Fruit fly (Drosophila melanogaster) whole organism, adult: ENCODE data around the gene CG31635.
A peak's percentile ranks its signal among the peaks of the same experiment; 100 is the strongest.

ENCODE experiments used
- CG1620 ChIP-seq: fragments of 200-800 bp; sonication (Bioruptor generic); optimal IDR thresholded peaks from 2 replicates; lab custom pipeline; 2016; ENCODE audit warnings: missing biosample characterization, missing genetic modification characterization
- CG5204 ChIP-seq: fragments of 200-800 bp; sonication (Bioruptor generic); optimal IDR thresholded peaks from 2 replicates; lab custom pipeline; 2016; ENCODE audit warnings: missing biosample characterization, missing genetic modification characterization
- CG7045 ChIP-seq: fragments of 200-800 bp; sonication (Bioruptor generic); optimal IDR thresholded peaks from 2 replicates; lab custom pipeline; 2017; ENCODE audit warnings: missing biosample characterization, mild to moderate bottlenecking, missing genetic modification characterization
- Clk ChIP-seq: fragments of 200-800 bp; sonication (Bioruptor generic); optimal IDR thresholded peaks from 2 replicates; lab custom pipeline; 2017; ENCODE audit warnings: missing biosample characterization, missing genetic modification characterization
- bab1 ChIP-seq: fragments of 200-800 bp; sonication (Bioruptor generic); optimal IDR thresholded peaks from 3 replicates; lab custom pipeline; 2019; ENCODE audit warnings: missing biosample characterization, mild to moderate bottlenecking, missing genetic modification characterization, moderate library complexity
- cic ChIP-seq: fragments of 200-800 bp; sonication (Bioruptor generic); optimal IDR thresholded peaks from 2 replicates; lab custom pipeline; 2017; ENCODE audit warnings: missing biosample characterization, mild to moderate bottlenecking, missing genetic modification characterization, moderate library complexity
- kay ChIP-seq: fragments of 200-800 bp; sonication (Bioruptor generic); peaks from one replicate; lab custom pipeline; 2016; ENCODE audit warnings: missing biosample characterization, missing genetic modification characterization, borderline replicate concordance
- tj ChIP-seq: fragments of 200-800 bp; sonication (Bioruptor generic); optimal IDR thresholded peaks from 3 replicates; lab custom pipeline; 2017; ENCODE audit warnings: missing biosample characterization, mild to moderate bottlenecking, missing genetic modification characterization, moderate library complexity
- toe ChIP-seq: fragments of 200-800 bp; sonication (Bioruptor generic); optimal IDR thresholded peaks from 2 replicates; lab custom pipeline; 2016; ENCODE audit warnings: missing biosample characterization, missing genetic modification characterization

dm6 chr2L:6682909-6683308 lies 34.0 kb upstream of the CG31635 start:
- TF ChIP-seq kay (GFP tag; lab: Kevin White, UChicago): peak; percentile 81
- TF ChIP-seq cic: no peak
- no peak for TF ChIP-seq CG1620
- no peak for TF ChIP-seq CG5204
- no peak for TF ChIP-seq bab1
- TF ChIP-seq toe (GFP tag; lab: Kevin White, UChicago): no peak
- TF ChIP-seq tj: peak; percentile 73
- no peak for TF ChIP-seq CG7045 (GFP tag; lab: Kevin White, UChicago)
- TF ChIP-seq Clk (GFP tag; lab: Kevin White, UChicago): no peak
